Fruit fly (Drosophila melanogaster) whole organism, pupa: Measurements from ENCODE around the gene hh.

Source experiments
- CG12605 ChIP-seq: fragments of 200-800 bp; sonication (Bioruptor generic); IDR thresholded peaks from 2 replicates; pipeline ENCODE4 v1.3.6; 2022; ENCODE audit warnings: missing biosample characterization, missing genetic modification characterization
- CG14655 ChIP-seq: fragments of 200-800 bp; sonication (Bioruptor generic); optimal IDR thresholded peaks from 3 replicates; lab custom pipeline; 2017; ENCODE audit warnings: mild to moderate bottlenecking, missing biosample characterization, missing genetic modification reagents, missing genetic modification characterization
- CG32121 ChIP-seq: fragments of 200-800 bp; sonication (Bioruptor generic); IDR thresholded peaks from 2 replicates; pipeline ENCODE4 v1.3.6; 2022; ENCODE audit warnings: missing biosample characterization, missing genetic modification characterization
- CG34367 ChIP-seq: fragments of 200-800 bp; sonication (Bioruptor generic); optimal IDR thresholded peaks from 2 replicates; lab custom pipeline; 2018; ENCODE audit warnings: missing biosample characterization, mild to moderate bottlenecking, missing genetic modification characterization
- CG8159 ChIP-seq: fragments of 200-800 bp; sonication (Bioruptor generic); optimal IDR thresholded peaks from 3 replicates; lab custom pipeline; 2018; ENCODE audit warnings: missing biosample characterization, mild to moderate bottlenecking, missing genetic modification characterization, moderate library complexity
- CG9948 ChIP-seq: fragments of 200-800 bp; sonication (Bioruptor generic); optimal IDR thresholded peaks from 2 replicates; lab custom pipeline; 2018; ENCODE audit warnings: missing biosample characterization, mild to moderate bottlenecking, missing genetic modification characterization, moderate library complexity
- D1 ChIP-seq: fragments of 200-800 bp; sonication (Bioruptor generic); optimal IDR thresholded peaks from 2 replicates; lab custom pipeline; 2018; ENCODE audit warnings: missing biosample characterization, mild to moderate bottlenecking, missing genetic modification characterization, moderate library complexity
- EcR ChIP-seq: fragments of 200-800 bp; sonication (Bioruptor generic); optimal IDR thresholded peaks from 3 replicates; lab custom pipeline; 2019; ENCODE audit warnings: missing biosample characterization, missing genetic modification characterization, mild to moderate bottlenecking, moderate library complexity, missing genetic modification reagents
- Ets98B ChIP-seq: fragments of 200-800 bp; sonication (Bioruptor generic); IDR thresholded peaks from 2 replicates; pipeline ENCODE4 v1.3.6; 2022; ENCODE audit warnings: missing biosample characterization, missing genetic modification characterization
- Pif1A ChIP-seq: fragments of 200-800 bp; sonication (Bioruptor generic); optimal IDR thresholded peaks from 3 replicates; lab custom pipeline; 2016; ENCODE audit warnings: missing biosample characterization, missing genetic modification characterization
- Snoo ChIP-seq: fragments of 200-800 bp; sonication (Bioruptor generic); optimal IDR thresholded peaks from 3 replicates; lab custom pipeline; 2017; ENCODE audit warnings: missing biosample characterization, mild to moderate bottlenecking, missing genetic modification characterization, inconsistent platforms
- fd96Ca ChIP-seq: fragments of 200-800 bp; sonication (Bioruptor generic); IDR thresholded peaks from 3 replicates; pipeline ENCODE4 v1.3.6; 2022; ENCODE audit warnings: missing biosample characterization, missing genetic modification characterization
- rn ChIP-seq: fragments of 200-800 bp; sonication (Bioruptor generic); IDR thresholded peaks from 2 replicates; pipeline ENCODE4 v1.3.6; 2022; ENCODE audit warnings: missing biosample characterization, missing genetic modification characterization

DNA sequence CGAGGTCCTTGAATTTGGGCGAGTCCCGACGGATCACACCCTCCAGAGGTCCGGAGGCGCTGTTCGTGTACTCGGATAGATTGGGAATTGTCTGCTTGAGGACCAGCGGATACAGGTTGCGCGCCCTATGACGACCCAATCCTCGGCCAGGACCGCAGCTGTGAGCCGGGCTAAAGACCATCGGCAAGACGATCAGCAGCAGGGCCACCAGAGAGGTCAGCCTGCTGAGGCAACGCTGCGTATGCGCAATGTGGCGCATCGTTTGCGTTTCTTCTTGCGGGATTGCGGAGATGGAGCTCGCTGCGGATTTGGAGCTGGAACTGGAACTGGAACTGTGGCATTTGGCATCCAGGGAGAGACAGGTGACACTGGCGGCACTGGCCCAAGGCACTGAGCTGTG lies 593 bp downstream of the hh start:
- TF ChIP-seq CG14655 (GFP tag; lab: Kevin White, UChicago) (no peak), EcR (GFP tag; lab: Kevin White, UChicago) (no peak), CG12605 (GFP tag; lab: Robert Waterston, UW) (no peak), CG8159 (tag; lab: Kevin White, UChicago) (no peak), Ets98B (GFP tag; lab: Robert Waterston, UW) (no peak), fd96Ca (GFP tag; lab: Robert Waterston, UW) (no peak), rn (GFP tag; lab: Robert Waterston, UW) (no peak), D1 (tag; lab: Kevin White, UChicago) (no peak), CG9948 (tag; lab: Kevin White, UChicago) (no peak), CG32121 (GFP tag; lab: Robert Waterston, UW) (no peak), Pif1A (GFP tag; lab: Kevin White, UChicago) (no peak), CG34367 (tag; lab: Kevin White, UChicago) (no peak), Snoo (tag; lab: Kevin White, UChicago) (no peak)
